Worm (Caenorhabditis elegans) whole organism, young adult: ENCODE results near the gene rme-1.

Source experiments
- B0019.2 ChIP-seq: fragments of 200-800 bp; sonication (Bioruptor generic); conservative IDR thresholded peaks from 2 replicates; pipeline ENCODE4 v1.3.6; 2022; ENCODE audit warnings: missing genetic modification reagents, missing genetic modification characterization, missing compliant biosample characterization
- B0336.3 ChIP-seq: fragments of 200-800 bp; sonication (Bioruptor generic); IDR thresholded peaks from 2 replicates; pipeline ENCODE4 v1.3.6; 2022; ENCODE audit warnings: missing genetic modification characterization, missing compliant biosample characterization
- C17E4.6 ChIP-seq: fragments of 200-800 bp; sonication (Bioruptor generic); IDR thresholded peaks from 2 replicates; pipeline ENCODE4 v1.3.6; 2022; ENCODE audit warnings: missing genetic modification reagents, missing genetic modification characterization, missing compliant biosample characterization
- F23B12.7 ChIP-seq: sonication (generic microtip); optimal IDR thresholded peaks from 2 replicates; lab custom pipeline; 2017; ENCODE audit warnings: missing genetic modification characterization, mild to moderate bottlenecking, missing compliant biosample characterization, antibody characterized with exemption, moderate library complexity; ENCODE audit not compliant: insufficient read depth
- F33H1.4 ChIP-seq: fragments of 200-800 bp; sonication (Bioruptor generic); IDR thresholded peaks from 2 replicates; pipeline ENCODE4 v1.3.6; 2022; ENCODE audit warnings: missing genetic modification reagents, missing genetic modification characterization, missing compliant biosample characterization
- F55B11.4 ChIP-seq: sonication (generic microtip); optimal IDR thresholded peaks from 2 replicates; lab custom pipeline; 2016; ENCODE audit warnings: missing compliant biosample characterization, missing genetic modification characterization, borderline replicate concordance; ENCODE audit not compliant: insufficient read depth
- K11D2.4 ChIP-seq: fragments of 200-800 bp; sonication (Bioruptor generic); IDR thresholded peaks from 2 replicates; pipeline ENCODE4 v1.3.6; 2022; ENCODE audit warnings: missing genetic modification reagents, missing genetic modification characterization, missing compliant biosample characterization
- Y56A3A.18 ChIP-seq: fragments of 200-800 bp; sonication (Bioruptor generic); IDR thresholded peaks from 2 replicates; pipeline ENCODE4 v1.3.6; 2022; ENCODE audit warnings: missing genetic modification reagents, missing genetic modification characterization, missing compliant biosample characterization
- ama-1 ChIP-seq, 3 experiments: fragments of 150-350 bp in 1 of 3; sonication (generic microtip) in 2 of 3; optimal IDR thresholded peaks; 2 replicates each; lab custom pipeline; 2014 to 2018; ENCODE audit warnings: missing biosample characterization in 2 of 3, missing genetic modification characterization in 2 of 3, missing genetic modification reagents in 2 of 3
- aptf-3 ChIP-seq: fragments of 200-800 bp; sonication (Bioruptor generic); IDR thresholded peaks from 2 replicates; pipeline ENCODE4 v1.3.6; 2022; ENCODE audit warnings: missing genetic modification characterization, missing compliant biosample characterization
- atf-7 ChIP-seq: sonication (generic microtip); optimal IDR thresholded peaks from 2 replicates; lab custom pipeline; 2017; ENCODE audit warnings: mild to moderate bottlenecking, missing genetic modification characterization, missing compliant biosample characterization
- attf-3 ChIP-seq: fragments of 200-800 bp; sonication (Bioruptor generic); conservative IDR thresholded peaks from 2 replicates; pipeline ENCODE4 v1.3.6; 2022; ENCODE audit warnings: missing genetic modification reagents, missing genetic modification characterization, missing compliant biosample characterization
- bed-1 ChIP-seq: fragments of 200-800 bp; sonication (Bioruptor generic); IDR thresholded peaks from 2 replicates; pipeline ENCODE4 v1.3.6; 2022; ENCODE audit warnings: missing genetic modification reagents, missing genetic modification characterization, missing compliant biosample characterization
- cebp-2 ChIP-seq: fragments of 200-800 bp; sonication (Bioruptor generic); IDR thresholded peaks from 2 replicates; pipeline ENCODE4 v1.3.6; 2022; ENCODE audit warnings: missing genetic modification characterization, missing compliant biosample characterization
- ceh-58 ChIP-seq: fragments of 200-800 bp; sonication (Bioruptor generic); IDR thresholded peaks from 2 replicates; pipeline ENCODE4 v1.3.6; 2022; ENCODE audit warnings: missing genetic modification characterization, missing compliant biosample characterization
- chd-7 ChIP-seq: sonication (generic microtip); optimal IDR thresholded peaks from 2 replicates; lab custom pipeline; 2016; ENCODE audit warnings: mild to moderate bottlenecking, missing genetic modification characterization, moderate library complexity, missing compliant biosample characterization
- dpl-1 ChIP-seq: fragments of 150-350 bp; optimal IDR thresholded peaks from 2 replicates; lab custom pipeline; 2014; ENCODE audit warnings: missing biosample characterization, missing genetic modification reagents, missing genetic modification characterization
- gei-17 ChIP-seq: fragments of 200-800 bp; sonication (Bioruptor generic); optimal IDR thresholded peaks from 2 replicates; lab custom pipeline; 2018; ENCODE audit warnings: mild to moderate bottlenecking, missing genetic modification characterization, missing compliant biosample characterization
- hlh-26 ChIP-seq: fragments of 200-800 bp; sonication (Bioruptor generic); conservative IDR thresholded peaks from 2 replicates; pipeline ENCODE4 v1.3.6; 2022; ENCODE audit warnings: missing genetic modification reagents, missing genetic modification characterization, missing compliant biosample characterization
- hmg-1.2 ChIP-seq: fragments of 200-800 bp; sonication (Bioruptor generic); IDR thresholded peaks from 2 replicates; pipeline ENCODE4 v1.3.6; 2022; ENCODE audit warnings: missing genetic modification reagents, missing genetic modification characterization, missing compliant biosample characterization
- lin-35 ChIP-seq, 3 experiments: fragments of 150-350 bp in 2 of 3; sonication (generic microtip) in 1 of 3; optimal IDR thresholded peaks; 2 replicates each; lab custom pipeline; 2014 to 2018; ENCODE audit warnings: missing biosample characterization in 3 of 3, missing genetic modification characterization in 3 of 3, missing genetic modification reagents in 3 of 3
- lin-40 ChIP-seq: sonication (generic microtip); optimal IDR thresholded peaks from 2 replicates; lab custom pipeline; 2016; ENCODE audit warnings: missing genetic modification characterization, mild to moderate bottlenecking, missing compliant biosample characterization, missing genotype, missing genetic modification reagents
- lir-1 ChIP-seq: fragments of 200-800 bp; sonication (Bioruptor generic); conservative IDR thresholded peaks from 2 replicates; pipeline ENCODE4 v1.3.6; 2022; ENCODE audit warnings: missing genetic modification reagents, missing genetic modification characterization, missing compliant biosample characterization
- madf-3 ChIP-seq: fragments of 200-800 bp; sonication (Bioruptor generic); IDR thresholded peaks from 2 replicates; pipeline ENCODE4 v1.3.6; 2022; ENCODE audit warnings: missing genetic modification reagents, missing genetic modification characterization, missing compliant biosample characterization
- mcd-1 ChIP-seq: fragments of 200-800 bp; sonication (Bioruptor generic); IDR thresholded peaks from 2 replicates; pipeline ENCODE4 v1.3.6; 2022; ENCODE audit warnings: missing genetic modification reagents, missing genetic modification characterization, missing compliant biosample characterization
- nhr-120 ChIP-seq: fragments of 200-800 bp; sonication (Bioruptor generic); IDR thresholded peaks from 2 replicates; pipeline ENCODE4 v1.3.6; 2022; ENCODE audit warnings: missing genetic modification characterization, missing compliant biosample characterization
- nhr-27 ChIP-seq: fragments of 200-800 bp; sonication (Bioruptor generic); optimal IDR thresholded peaks from 2 replicates; lab custom pipeline; 2018; ENCODE audit warnings: mild to moderate bottlenecking, missing genetic modification characterization, moderate library complexity, missing compliant biosample characterization
- nhr-80 ChIP-seq: sonication (generic microtip); optimal IDR thresholded peaks from 2 replicates; lab custom pipeline; 2016; ENCODE audit warnings: missing genetic modification characterization, missing compliant biosample characterization
- pbrm-1 ChIP-seq: fragments of 200-800 bp; sonication (Bioruptor generic); IDR thresholded peaks from 2 replicates; pipeline ENCODE4 v1.3.6; 2022; ENCODE audit warnings: missing genetic modification reagents, missing genetic modification characterization, missing compliant biosample characterization
- repo-1 ChIP-seq: sonication (generic microtip); optimal IDR thresholded peaks from 2 replicates; lab custom pipeline; 2017; ENCODE audit warnings: mild to moderate bottlenecking, missing genetic modification characterization, missing compliant biosample characterization
- rpc-1 ChIP-seq, 2 experiments: fragments of 150-350 bp in 1 of 2; sonication (generic microtip) in 1 of 2; optimal IDR thresholded peaks; 2 replicates each; lab custom pipeline; 2014 to 2018; ENCODE audit warnings: missing biosample characterization in 1 of 2, missing genetic modification characterization in 1 of 2, missing genetic modification reagents in 1 of 2, missing genotype in 1 of 2
- sea-2 ChIP-seq: fragments of 200-800 bp; sonication (Bioruptor generic); IDR thresholded peaks from 2 replicates; pipeline ENCODE4 v1.3.6; 2022; ENCODE audit warnings: missing genetic modification characterization, missing compliant biosample characterization
- tlf-1 ChIP-seq: fragments of 200-800 bp; sonication (Bioruptor generic); optimal IDR thresholded peaks from 2 replicates; lab custom pipeline; 2018; ENCODE audit warnings: mild to moderate bottlenecking, missing genetic modification characterization, missing compliant biosample characterization
- unc-62 ChIP-seq: fragments of 150-350 bp; optimal IDR thresholded peaks from 2 replicates; lab custom pipeline; 2014; ENCODE audit warnings: missing biosample characterization, missing genetic modification reagents, missing genetic modification characterization
- xnd-1 ChIP-seq: sonication (generic microtip); optimal IDR thresholded peaks from 2 replicates; lab custom pipeline; 2016; ENCODE audit warnings: missing genotype, missing genetic modification reagents, missing genetic modification characterization, missing compliant biosample characterization
- zfh-2 ChIP-seq: fragments of 200-800 bp; sonication (Bioruptor generic); conservative IDR thresholded peaks from 2 replicates; pipeline ENCODE4 v1.3.6; 2022; ENCODE audit warnings: missing genetic modification reagents, missing genetic modification characterization, missing compliant biosample characterization
- zim-3 ChIP-seq: sonication (generic microtip); optimal IDR thresholded peaks from 2 replicates; lab custom pipeline; 2017; ENCODE audit warnings: mild to moderate bottlenecking, missing genetic modification characterization, moderate library complexity, missing compliant biosample characterization
- ztf-28 ChIP-seq: fragments of 200-800 bp; sonication (Bioruptor generic); IDR thresholded peaks from 2 replicates; pipeline ENCODE4 v1.3.6; 2022; ENCODE audit warnings: missing genetic modification reagents, missing genetic modification characterization, missing compliant biosample characterization

The rme-1 gene

DNA sequence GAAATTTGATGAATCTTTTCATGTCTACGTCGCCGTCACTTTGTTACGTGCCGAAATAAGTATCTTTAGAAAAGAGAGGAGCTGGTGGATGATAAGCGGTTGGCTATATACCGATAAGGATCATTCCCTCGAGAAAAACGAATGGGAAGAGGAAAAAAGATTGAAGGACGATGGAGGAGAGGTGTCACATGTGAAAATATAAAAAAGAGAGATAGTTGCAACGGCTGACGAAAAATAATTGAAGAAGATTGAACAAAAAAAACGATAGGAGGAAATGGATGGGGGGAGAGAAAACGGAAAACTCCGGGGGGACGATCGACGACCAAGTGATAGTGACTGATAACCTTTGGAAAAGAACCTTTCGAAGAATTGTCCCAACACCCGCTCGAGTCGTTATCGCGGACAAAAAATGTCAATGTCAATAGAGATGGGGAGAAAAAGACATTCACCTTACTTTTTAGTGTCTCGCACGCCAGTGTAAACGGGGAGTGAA, 20.8 kb downstream of the rme-1 start (continued):
- TF ChIP-seq nhr-27 (no peak), cebp-2 (GFP tag; lab: Robert Waterston, UW) (no peak), F23B12.7 (tag; lab: Kevin White, UChicago) (no peak), B0336.3 (GFP tag; lab: Robert Waterston, UW) (peak; percentile 62; the same call in 1 of the 2 replicates), sea-2 (GFP tag; lab: Robert Waterston, UW) (no peak), ama-1 (optimal IDR thresholded peaks at IDR 0.05; lab: Kevin White, UChicago) (no peak), ama-1 (GFP tag; optimal IDR thresholded peaks at IDR 0.05; lab: Kevin White, UChicago) (no peak), zfh-2 (GFP tag; lab: Robert Waterston, UW) (peak; percentile 63), hmg-1.2 (GFP tag; lab: Robert Waterston, UW) (peak; percentile 26; the same call in 1 of the 2 replicates), nhr-120 (GFP tag; lab: Robert Waterston, UW) (no peak), gei-17 (GFP tag; lab: Kevin White, UChicago) (peak; percentile 3), lin-35 (GFP tag; optimal IDR thresholded peaks at IDR 0.05; lab: Kevin White, UChicago) (no peak), C17E4.6 (no peak), hlh-26 (GFP tag; lab: Robert Waterston, UW) (no peak), F33H1.4 (GFP tag; lab: Robert Waterston, UW) (no peak), Y56A3A.18 (GFP tag; lab: Robert Waterston, UW) (no peak), aptf-3 (no peak), B0019.2 (GFP tag; lab: Robert Waterston, UW) (no peak), bed-1 (GFP tag; lab: Robert Waterston, UW) (no peak), unc-62 (GFP tag; lab: Kevin White, UChicago) (peak; percentile 65), nhr-80 (tag; lab: Kevin White, UChicago) (peak; percentile 98), xnd-1 (no peak), zim-3 (tag; lab: Kevin White, UChicago) (no peak), ztf-28 (GFP tag; lab: Robert Waterston, UW) (no peak), lin-40 (tag; lab: Kevin White, UChicago) (peak; percentile 80), madf-3 (GFP tag; lab: Robert Waterston, UW) (no peak), dpl-1 (GFP tag; lab: Kevin White, UChicago) (no peak), tlf-1 (GFP tag; lab: Kevin White, UChicago) (no peak), repo-1 (tag; lab: Kevin White, UChicago) (no peak), atf-7 (tag; lab: Kevin White, UChicago) (peak; percentile 87), lir-1 (0 out of 2 replicates have a peak, but pooled peaks have one; percentile 32), F55B11.4 (tag; lab: Kevin White, UChicago) (no peak), K11D2.4 (GFP tag; lab: Robert Waterston, UW) (peak; percentile 53), mcd-1 (GFP tag; lab: Robert Waterston, UW) (no peak), chd-7 (tag; lab: Kevin White, UChicago) (peak; percentile 65), ceh-58 (GFP tag; lab: Robert Waterston, UW) (no peak), rpc-1 (optimal IDR thresholded peaks at IDR 0.05; lab: Kevin White, UChicago) (no peak), rpc-1 (tag; optimal IDR thresholded peaks at IDR 0.05; lab: Kevin White, UChicago) (no peak), pbrm-1 (GFP tag; lab: Robert Waterston, UW) (peak; percentile 21; the same call in 1 of the 2 replicates), attf-3 (GFP tag; lab: Robert Waterston, UW) (no peak)
- TF ChIP-seq, all 124 proteins: peak for 26
